Worm (Caenorhabditis elegans) whole organism, L1 larva: ENCODE measurements around the gene str-12.

Experiments
- C34B4.2 ChIP-seq: sonication (generic microtip); optimal IDR thresholded peaks from 2 replicates; lab custom pipeline; 2017; ENCODE audit warnings: mild to moderate bottlenecking, missing genetic modification characterization, missing compliant biosample characterization
- F16B12.6 ChIP-seq: fragments of 150-350 bp; optimal IDR thresholded peaks from 2 replicates; lab custom pipeline; 2014; ENCODE audit warnings: missing biosample characterization, missing genetic modification characterization
- Y116A8C.19 ChIP-seq: sonication (generic microtip); optimal IDR thresholded peaks from 2 replicates; lab custom pipeline; 2016; ENCODE audit warnings: missing compliant biosample characterization, missing genetic modification characterization, borderline replicate concordance
- alr-1 ChIP-seq: fragments of 200-800 bp; sonication (Bioruptor generic); optimal IDR thresholded peaks from 2 replicates; lab custom pipeline; 2018; ENCODE audit warnings: borderline replicate concordance, mild to moderate bottlenecking, missing genetic modification characterization, missing compliant biosample characterization
- ama-1 ChIP-seq: fragments of 150-350 bp; optimal IDR thresholded peaks from 2 replicates; lab custom pipeline; 2014
- blmp-1 ChIP-seq: fragments of 150-350 bp; optimal IDR thresholded peaks from 2 replicates; lab custom pipeline; 2014; ENCODE audit warnings: missing biosample characterization, missing genetic modification characterization
- ceh-63 ChIP-seq: fragments of 200-800 bp; sonication (Bioruptor generic); optimal IDR thresholded peaks from 2 replicates; lab custom pipeline; 2018; ENCODE audit warnings: mild to moderate bottlenecking, missing genetic modification characterization, missing compliant biosample characterization
- ceh-8 ChIP-seq: fragments of 200-800 bp; sonication (Bioruptor generic); optimal IDR thresholded peaks from 2 replicates; lab custom pipeline; 2018; ENCODE audit warnings: mild to moderate bottlenecking, missing genetic modification characterization, moderate library complexity, missing compliant biosample characterization
- ces-1 ChIP-seq: fragments of 150-350 bp; optimal IDR thresholded peaks from 2 replicates; lab custom pipeline; 2014; ENCODE audit warnings: missing biosample characterization, missing genetic modification reagents, missing genetic modification characterization
- dpl-1 ChIP-seq, 3 experiments: fragments of 150-350 bp in 2 of 3; sonication (generic microtip) in 1 of 3; optimal IDR thresholded peaks; 2 replicates each; lab custom pipeline; 2014 to 2017; ENCODE audit warnings: missing biosample characterization in 3 of 3, missing genetic modification characterization in 3 of 3, missing genetic modification reagents in 3 of 3
- dsc-1 ChIP-seq: sonication (generic microtip); optimal IDR thresholded peaks from 2 replicates; lab custom pipeline; 2016; ENCODE audit warnings: mild to moderate bottlenecking, missing genetic modification characterization, missing compliant biosample characterization
- efl-1 ChIP-seq, 4 experiments: fragments of 150-350 bp; optimal IDR thresholded peaks in 3 of 4; peaks in 1 of 4; 1 replicate in 1 of 4; 2 replicates in 3 of 4; lab custom pipeline; 2014; ENCODE audit warnings: missing biosample characterization in 2 of 4, missing genetic modification characterization in 2 of 4, missing genetic modification reagents in 2 of 4
- efl-3 ChIP-seq: fragments of 200-800 bp; sonication (Bioruptor generic); optimal IDR thresholded peaks from 2 replicates; lab custom pipeline; 2018; ENCODE audit warnings: mild to moderate bottlenecking, missing genetic modification characterization, missing compliant biosample characterization
- egl-27 ChIP-seq, 2 experiments: fragments of 150-350 bp in 1 of 2; sonication (generic microtip); optimal IDR thresholded peaks; 3 replicates each; lab custom pipeline; 2017 to 2018; ENCODE audit warnings: missing biosample characterization in 2 of 2, missing genetic modification characterization in 2 of 2, missing genetic modification reagents in 2 of 2
- elt-3 ChIP-seq, 6 experiments: fragments of 150-350 bp in 1 of 6; sonication (generic microtip); optimal IDR thresholded peaks; 2 replicates each; lab custom pipeline; 2017 to 2018; ENCODE audit warnings: missing biosample characterization in 6 of 6, missing genetic modification characterization in 6 of 6, inconsistent platforms in 1 of 6
- fkh-8 ChIP-seq: sonication (generic microtip); optimal IDR thresholded peaks from 2 replicates; lab custom pipeline; 2016; ENCODE audit warnings: mild to moderate bottlenecking, missing genetic modification characterization, missing compliant biosample characterization
- grh-1 ChIP-seq: fragments of 200-800 bp; sonication (Bioruptor generic); IDR thresholded peaks from 2 replicates; pipeline ENCODE4 v1.3.6; 2022; ENCODE audit warnings: missing genetic modification reagents, missing genetic modification characterization, missing compliant biosample characterization
- hlh-4 ChIP-seq: sonication (generic microtip); optimal IDR thresholded peaks from 2 replicates; lab custom pipeline; 2016; ENCODE audit warnings: mild to moderate bottlenecking, missing genetic modification characterization, missing compliant biosample characterization
- irx-1 ChIP-seq: sonication (generic microtip); optimal IDR thresholded peaks from 2 replicates; lab custom pipeline; 2016; ENCODE audit warnings: missing genetic modification characterization, missing compliant biosample characterization
- isw-1 ChIP-seq: fragments of 200-800 bp; sonication (Bioruptor generic); IDR thresholded peaks from 2 replicates; pipeline ENCODE4 v1.3.6; 2022; ENCODE audit warnings: missing genetic modification characterization, missing compliant biosample characterization
- jun-1 ChIP-seq: fragments of 150-350 bp; optimal IDR thresholded peaks from 2 replicates; lab custom pipeline; 2014; ENCODE audit warnings: missing biosample characterization, missing genetic modification reagents, missing genetic modification characterization
- lin-13 ChIP-seq: fragments of 150-350 bp; optimal IDR thresholded peaks from 2 replicates; lab custom pipeline; 2014; ENCODE audit warnings: missing biosample characterization, missing genetic modification reagents, missing genetic modification characterization
- lin-14 ChIP-seq: fragments of 200-800 bp; sonication (Bioruptor generic); optimal IDR thresholded peaks from 2 replicates; lab custom pipeline; 2018; ENCODE audit warnings: mild to moderate bottlenecking, missing genetic modification characterization, moderate library complexity, missing compliant biosample characterization
- lsy-2 ChIP-seq, 2 experiments: fragments of 150-350 bp; optimal IDR thresholded peaks; 2 replicates each; lab custom pipeline; 2014; ENCODE audit warnings: missing biosample characterization in 2 of 2, missing genetic modification characterization in 2 of 2
- mdl-1 ChIP-seq, 2 experiments: fragments of 150-350 bp; optimal IDR thresholded peaks; 2 replicates each; lab custom pipeline; 2014 to 2017; ENCODE audit warnings: missing biosample characterization in 2 of 2, missing genetic modification characterization in 2 of 2, inconsistent platforms in 1 of 2
- nhr-11 ChIP-seq: fragments of 150-350 bp; optimal IDR thresholded peaks from 2 replicates; lab custom pipeline; 2014; ENCODE audit warnings: missing biosample characterization, missing genetic modification characterization
- nhr-19 ChIP-seq: fragments of 200-800 bp; sonication (Bioruptor generic); conservative IDR thresholded peaks from 2 replicates; pipeline ENCODE4 v1.3.6; 2022; ENCODE audit warnings: missing genetic modification characterization, missing compliant biosample characterization
- nhr-20 ChIP-seq: sonication (generic microtip); optimal IDR thresholded peaks from 2 replicates; lab custom pipeline; 2016; ENCODE audit warnings: mild to moderate bottlenecking, missing genetic modification characterization, missing compliant biosample characterization
- nhr-47 ChIP-seq: sonication (generic microtip); optimal IDR thresholded peaks from 2 replicates; lab custom pipeline; 2016; ENCODE audit warnings: mild to moderate bottlenecking, missing genetic modification characterization, moderate library complexity, missing compliant biosample characterization
- nhr-71 ChIP-seq: sonication (generic microtip); optimal IDR thresholded peaks from 2 replicates; lab custom pipeline; 2016; ENCODE audit warnings: mild to moderate bottlenecking, missing genetic modification characterization, moderate library complexity, missing compliant biosample characterization
- nhr-77 ChIP-seq: fragments of 150-350 bp; optimal IDR thresholded peaks from 2 replicates; lab custom pipeline; 2014; ENCODE audit warnings: missing biosample characterization, missing genetic modification characterization
- nhr-84 ChIP-seq: sonication (generic microtip); optimal IDR thresholded peaks from 2 replicates; lab custom pipeline; 2017; ENCODE audit warnings: missing biosample characterization, missing genetic modification characterization
- nhr-85 ChIP-seq: sonication (generic microtip); peaks from one replicate; lab custom pipeline; 2016; ENCODE audit warnings: missing genetic modification characterization, inconsistent platforms, missing compliant biosample characterization
- nhr-90 ChIP-seq: sonication (generic microtip); optimal IDR thresholded peaks from 2 replicates; lab custom pipeline; 2016; ENCODE audit warnings: mild to moderate bottlenecking, missing genetic modification characterization, missing compliant biosample characterization; ENCODE audit not compliant: poor library complexity
- pag-3 ChIP-seq: sonication (generic microtip); optimal IDR thresholded peaks from 2 replicates; lab custom pipeline; 2017; ENCODE audit warnings: missing genetic modification characterization, mild to moderate bottlenecking, missing compliant biosample characterization, antibody characterized with exemption, borderline replicate concordance; ENCODE audit not compliant: insufficient read depth
- pqm-1 ChIP-seq: sonication (generic microtip); optimal IDR thresholded peaks from 3 replicates; lab custom pipeline; 2017; ENCODE audit warnings: missing biosample characterization, missing genetic modification characterization
- rnt-1 ChIP-seq: sonication (generic microtip); optimal IDR thresholded peaks from 2 replicates; lab custom pipeline; 2016; ENCODE audit warnings: mild to moderate bottlenecking, missing genetic modification characterization, moderate library complexity, missing compliant biosample characterization
- skn-1 ChIP-seq: fragments of 150-350 bp; optimal IDR thresholded peaks from 2 replicates; lab custom pipeline; 2014; ENCODE audit warnings: missing biosample characterization, missing genetic modification characterization
- snpc-4 ChIP-seq: fragments of 150-350 bp; optimal IDR thresholded peaks from 2 replicates; lab custom pipeline; 2014; ENCODE audit warnings: missing biosample characterization, missing genetic modification characterization
- snu-23 ChIP-seq: sonication (generic microtip); optimal IDR thresholded peaks from 2 replicates; lab custom pipeline; 2016; ENCODE audit warnings: missing genetic modification characterization, missing compliant biosample characterization
- sptf-1 ChIP-seq: fragments of 150-350 bp; optimal IDR thresholded peaks from 2 replicates; lab custom pipeline; 2014; ENCODE audit warnings: missing biosample characterization, missing genetic modification characterization
- unc-130 ChIP-seq: fragments of 150-350 bp; optimal IDR thresholded peaks from 2 replicates; lab custom pipeline; 2017; ENCODE audit warnings: missing biosample characterization, missing genetic modification characterization, inconsistent platforms
- unc-62 ChIP-seq: fragments of 150-350 bp; optimal IDR thresholded peaks from 2 replicates; lab custom pipeline; 2014; ENCODE audit warnings: missing biosample characterization, missing genetic modification reagents, missing genetic modification characterization
- unc-86 ChIP-seq: sonication (generic microtip); optimal IDR thresholded peaks from 2 replicates; lab custom pipeline; 2016; ENCODE audit warnings: missing genetic modification characterization, missing compliant biosample characterization
- unc-98 ChIP-seq: fragments of 200-800 bp; sonication (Bioruptor generic); IDR thresholded peaks from 2 replicates; pipeline ENCODE4 v1.3.6; 2022; ENCODE audit warnings: missing genetic modification characterization, missing compliant biosample characterization
- ztf-4 ChIP-seq: fragments of 150-350 bp; optimal IDR thresholded peaks from 2 replicates; lab custom pipeline; 2014; ENCODE audit warnings: missing biosample characterization, missing genetic modification characterization

str-12 gene

ce11 chrV:15661003-15661402 lies 50.3 kb downstream of the str-12 start:
- no peak for TF ChIP-seq C34B4.2 (tag; lab: Kevin White, UChicago)
- TF ChIP-seq unc-86 (tag; lab: Kevin White, UChicago) = no peak
- TF ChIP-seq nhr-77 (tag; lab: Kevin White, UChicago) = no peak
- TF ChIP-seq mdl-1 (tag; optimal IDR thresholded peaks at IDR 0.05; lab: Kevin White, UChicago) = no peak
- peak; percentile 28 for TF ChIP-seq nhr-20 (tag; lab: Kevin White, UChicago)
- TF ChIP-seq nhr-85 (tag; lab: Kevin White, UChicago) = peak; percentile 96
- TF ChIP-seq fkh-8 = no peak
- no peak for TF ChIP-seq Y116A8C.19 (tag; lab: Kevin White, UChicago)
- peak; percentile 82 for TF ChIP-seq lin-14 (GFP tag; lab: Kevin White, UChicago)
- peak; percentile 43; the same call in 1 of the 2 replicates for TF ChIP-seq grh-1 (GFP tag; lab: Robert Waterston, UW)
- no peak for TF ChIP-seq ceh-8 (GFP tag; lab: Kevin White, UChicago)
- TF ChIP-seq unc-62 (GFP tag; lab: Kevin White, UChicago) = no peak
- no peak for TF ChIP-seq ztf-4 (tag; lab: Kevin White, UChicago)
- no peak for TF ChIP-seq egl-27 (tag; optimal IDR thresholded peaks at IDR 0.05; lab: Kevin White, UChicago)
- TF ChIP-seq blmp-1 (tag; lab: Kevin White, UChicago) = peak; percentile 67
- no peak for TF ChIP-seq pag-3
- no peak for TF ChIP-seq hlh-4 (tag; lab: Kevin White, UChicago)
- peak; percentile 26 for TF ChIP-seq nhr-71 (tag; lab: Kevin White, UChicago)
- TF ChIP-seq nhr-11 (tag; lab: Kevin White, UChicago) = no peak
- no peak for TF ChIP-seq ama-1 (lab: Kevin White, UChicago)
- no peak for TF ChIP-seq sptf-1 (tag; lab: Kevin White, UChicago)
- TF ChIP-seq rnt-1 (tag; lab: Kevin White, UChicago) = peak; percentile 5
- TF ChIP-seq irx-1 (tag; lab: Kevin White, UChicago) = peak; percentile 16
- TF ChIP-seq snu-23 (GFP tag; lab: Kevin White, UChicago) = peak; percentile 15
- no peak for TF ChIP-seq snpc-4 (tag; lab: Kevin White, UChicago)
- TF ChIP-seq lsy-2 (tag; optimal IDR thresholded peaks at IDR 0.05; lab: Kevin White, UChicago) = no peak
- no peak for TF ChIP-seq dpl-1 (GFP tag; optimal IDR thresholded peaks at IDR 0.05; lab: Kevin White, UChicago)
- TF ChIP-seq elt-3 (tag; optimal IDR thresholded peaks at IDR 0.05; lab: Kevin White, UChicago) = peak in 1 of 6 experiments; percentile 27
- TF ChIP-seq jun-1 (tag; lab: Kevin White, UChicago) = no peak
- peak; percentile 10 for TF ChIP-seq nhr-90 (tag; lab: Kevin White, UChicago)
- no peak for TF ChIP-seq skn-1 (tag; lab: Kevin White, UChicago)
- no peak for TF ChIP-seq efl-1 (optimal IDR thresholded peaks at IDR 0.05; lab: Kevin White, UChicago)
- peak in 1 of 2 experiments; percentile 62 for TF ChIP-seq efl-1 (GFP tag; optimal IDR thresholded peaks at IDR 0.05 in 1 of 2; lab: Kevin White, UChicago)
- peak; percentile 30 for TF ChIP-seq lin-13 (GFP tag; lab: Kevin White, UChicago)
- TF ChIP-seq pqm-1 = no peak
- peak; percentile 2 for TF ChIP-seq efl-3 (GFP tag; lab: Kevin White, UChicago)
- no peak for TF ChIP-seq ceh-63 (GFP tag; lab: Kevin White, UChicago)
- no peak for TF ChIP-seq nhr-84 (tag; lab: Kevin White, UChicago)

- TF ChIP-seq ces-1 (no peak), mdl-1 (tag; optimal IDR thresholded peaks at IDR 0.05; lab: Kevin White, UChicago) (no peak), unc-130 (no peak), isw-1 (GFP tag; lab: Robert Waterston, UW) (no peak), snpc-4 (tag; lab: Kevin White, UChicago) (no peak), sptf-1 (tag; lab: Kevin White, UChicago) (no peak), egl-27 (tag; optimal IDR thresholded peaks at IDR 0.05; lab: Kevin White, UChicago) (no peak), dpl-1 (GFP tag; optimal IDR thresholded peaks at IDR 0.05; lab: Kevin White, UChicago) (no peak), Y116A8C.19 (tag; lab: Kevin White, UChicago) (no peak), F16B12.6 (no peak), nhr-11 (tag; lab: Kevin White, UChicago) (no peak), nhr-71 (tag; lab: Kevin White, UChicago) (peak; percentile 8), unc-98 (GFP tag; lab: Robert Waterston, UW) (no peak), fkh-8 (no peak), ama-1 (lab: Kevin White, UChicago) (no peak), lsy-2 (tag; optimal IDR thresholded peaks at IDR 0.05; lab: Kevin White, UChicago) (peak in 1 of 2 experiments; percentile 20), nhr-19 (GFP tag; lab: Robert Waterston, UW) (no peak), nhr-47 (tag; lab: Kevin White, UChicago) (no peak), rnt-1 (tag; lab: Kevin White, UChicago) (peak; percentile 52), grh-1 (GFP tag; lab: Robert Waterston, UW) (no peak), dsc-1 (peak; percentile 72), alr-1 (tag; lab: Kevin White, UChicago) (no peak)
Measured at ce11 chrV:15661580-15661979, 50.9 kb downstream of the str-12 start.
